Worm (Caenorhabditis elegans): Measurements from ENCODE around the gene abce-1.

Gene abce-1

ce11 chrIII:13187090-13187489 lies 33.5 kb downstream of the abce-1 start, which contains the start of gene gly-5:
TSS of gene gly-5 (plus strand) at chrIII:13187390.
- no peak for TF ChIP-seq sem-2 (GFP tag; optimal IDR thresholded peaks at IDR 0.05)
- TF ChIP-seq snpc-4 (tag; optimal IDR thresholded peaks at IDR 0.05), result no peak
- no peak for TF ChIP-seq pha-4 (tag; optimal IDR thresholded peaks at IDR 0.05)
- TF ChIP-seq tbx-8 (GFP tag; optimal IDR thresholded peaks at IDR 0.05), result no peak
- no peak for TF ChIP-seq lsy-2 (tag; optimal IDR thresholded peaks at IDR 0.05)
- TF ChIP-seq mab-5 (tag; optimal IDR thresholded peaks at IDR 0.05), result no peak
- no peak for TF ChIP-seq elt-3 (tag; optimal IDR thresholded peaks at IDR 0.05)
- TF ChIP-seq unc-62 (GFP tag; optimal IDR thresholded peaks at IDR 0.05), result no peak
- no peak for TF ChIP-seq lin-13 (tag; optimal IDR thresholded peaks at IDR 0.05)
- no peak for TF ChIP-seq cnd-1 (tag; optimal IDR thresholded peaks at IDR 0.05)
- no peak for TF ChIP-seq ces-1 (GFP tag; optimal IDR thresholded peaks at IDR 0.05)
- TF ChIP-seq ztf-11 (tag; optimal IDR thresholded peaks at IDR 0.05), result no peak
- TF ChIP-seq blmp-1 (tag; optimal IDR thresholded peaks at IDR 0.05), result no peak
- no peak for TF ChIP-seq hlh-1 (tag; optimal IDR thresholded peaks at IDR 0.05)

ce11 chrIII:13187773-13188172 lies 34.2 kb downstream of the abce-1 start:
- TF ChIP-seq lin-32 (GFP tag; optimal IDR thresholded peaks at IDR 0.05) (peak; percentile 57), ceh-43 (GFP tag; optimal IDR thresholded peaks at IDR 0.05) (no peak), mep-1 (tag; optimal IDR thresholded peaks at IDR 0.05) (no peak), M03D4.4 (tag; optimal IDR thresholded peaks at IDR 0.05) (no peak), lin-13 (tag; optimal IDR thresholded peaks at IDR 0.05) (peak; percentile 22), unc-120 (tag; optimal IDR thresholded peaks at IDR 0.05; ENCODE audit: poor library complexity, severe bottlenecking) (peak; percentile 30), zip-8 (tag; optimal IDR thresholded peaks at IDR 0.05) (no peak), drap-1 (GFP tag; optimal IDR thresholded peaks at IDR 0.05) (no peak), nhr-28 (tag; optimal IDR thresholded peaks at IDR 0.05) (no peak), sptf-1 (tag; optimal IDR thresholded peaks at IDR 0.05) (peak; percentile 17), tbx-8 (GFP tag; optimal IDR thresholded peaks at IDR 0.05) (no peak), ces-1 (GFP tag; optimal IDR thresholded peaks at IDR 0.05) (no peak), nhr-2 (tag; optimal IDR thresholded peaks at IDR 0.05) (no peak), blmp-1 (tag; optimal IDR thresholded peaks at IDR 0.05) (no peak), mab-5 (tag; optimal IDR thresholded peaks at IDR 0.05) (no peak)

- TF ChIP-seq ces-1 (GFP tag; optimal IDR thresholded peaks at IDR 0.05) (no peak), sem-2 (GFP tag; optimal IDR thresholded peaks at IDR 0.05) (no peak)
These were observed 47.5 kb downstream of the abce-1 start for ce11 chrIII:13201079-13201478.

- no peak for TF ChIP-seq unc-39 (tag; optimal IDR thresholded peaks at IDR 0.05)
- no peak for TF ChIP-seq drap-1 (GFP tag; optimal IDR thresholded peaks at IDR 0.05)
- TF ChIP-seq zip-8 (tag; optimal IDR thresholded peaks at IDR 0.05), result no peak
These were observed 48.3 kb downstream of the abce-1 start for ce11 chrIII:13201901-13202300.

ce11 chrIII:13204682-13205081 lies 51.1 kb downstream of the abce-1 start, which contains the start of gene Y39E4B.11:
TSS of gene Y39E4B.11 (plus strand) at chrIII:13204982.
- no peak for TF ChIP-seq nhr-2 (tag; optimal IDR thresholded peaks at IDR 0.05)
- no peak for TF ChIP-seq lin-32 (GFP tag; optimal IDR thresholded peaks at IDR 0.05)
- no peak for TF ChIP-seq zip-8 (tag; optimal IDR thresholded peaks at IDR 0.05)
- no peak for TF ChIP-seq cnd-1 (tag; optimal IDR thresholded peaks at IDR 0.05)
- TF ChIP-seq pha-4 (tag; optimal IDR thresholded peaks at IDR 0.05), result no peak
- TF ChIP-seq unc-39 (tag; optimal IDR thresholded peaks at IDR 0.05), result no peak
- TF ChIP-seq M03D4.4 (tag; optimal IDR thresholded peaks at IDR 0.05), result no peak
- no peak for TF ChIP-seq unc-62 (GFP tag; optimal IDR thresholded peaks at IDR 0.05)

ce11 chrIII:13208978-13209377 lies 55.4 kb downstream of the abce-1 start:
- TF ChIP-seq zip-8 (tag; optimal IDR thresholded peaks at IDR 0.05) (peak; percentile 65), sem-2 (GFP tag; optimal IDR thresholded peaks at IDR 0.05) (no peak)
